Worm (Caenorhabditis elegans) whole organism, late embryonic: ENCODE measurements around the gene ZC239.21.

Source experiments
- C38D4.7 ChIP-seq: fragments of 200-800 bp; sonication (Bioruptor generic); optimal IDR thresholded peaks from 2 replicates; lab custom pipeline; 2018; ENCODE audit warnings: mild to moderate bottlenecking, missing genetic modification characterization, moderate library complexity, missing compliant biosample characterization
- K02D7.2 ChIP-seq: sonication (generic microtip); optimal IDR thresholded peaks from 2 replicates; lab custom pipeline; 2017; ENCODE audit warnings: mild to moderate bottlenecking, missing genetic modification characterization, missing compliant biosample characterization
- K09A11.1 ChIP-seq: sonication (generic microtip); optimal IDR thresholded peaks from 2 replicates; lab custom pipeline; 2017; ENCODE audit warnings: antibody characterized with exemption, mild to moderate bottlenecking, missing genetic modification characterization, missing compliant biosample characterization; ENCODE audit not compliant: insufficient read depth
- T23F11.4 ChIP-seq: fragments of 200-800 bp; sonication (Bioruptor generic); optimal IDR thresholded peaks from 2 replicates; lab custom pipeline; 2018; ENCODE audit warnings: mild to moderate bottlenecking, missing genetic modification characterization, missing compliant biosample characterization
- Y22D7AL.16 ChIP-seq: sonication (generic microtip); optimal IDR thresholded peaks from 2 replicates; lab custom pipeline; 2016; ENCODE audit warnings: missing genetic modification characterization, missing compliant biosample characterization
- ama-1 ChIP-seq: fragments of 150-350 bp; optimal IDR thresholded peaks from 2 replicates; lab custom pipeline; 2014
- ceh-18 ChIP-seq: sonication (generic microtip); optimal IDR thresholded peaks from 2 replicates; lab custom pipeline; 2016; ENCODE audit warnings: missing genetic modification characterization, missing compliant biosample characterization
- ceh-30 ChIP-seq: fragments of 150-350 bp; optimal IDR thresholded peaks from 2 replicates; lab custom pipeline; 2014; ENCODE audit warnings: missing biosample characterization, missing genetic modification characterization
- ceh-48 ChIP-seq: sonication (generic microtip); optimal IDR thresholded peaks from 2 replicates; lab custom pipeline; 2016; ENCODE audit warnings: missing genetic modification characterization, inconsistent platforms, missing compliant biosample characterization
- che-1 ChIP-seq: sonication (generic microtip); optimal IDR thresholded peaks from 2 replicates; lab custom pipeline; 2016; ENCODE audit warnings: mild to moderate bottlenecking, missing genetic modification characterization, missing compliant biosample characterization
- dmd-4 ChIP-seq: sonication (generic microtip); optimal IDR thresholded peaks from 2 replicates; lab custom pipeline; 2016; ENCODE audit warnings: borderline replicate concordance, missing genetic modification characterization, missing compliant biosample characterization
- elt-2 ChIP-seq: sonication (generic microtip); optimal IDR thresholded peaks from 2 replicates; lab custom pipeline; 2016; ENCODE audit warnings: missing genetic modification reagents, missing genetic modification characterization, missing compliant biosample characterization
- eyg-1 ChIP-seq: sonication (generic microtip); optimal IDR thresholded peaks from 2 replicates; lab custom pipeline; 2016; ENCODE audit warnings: missing genotype, missing genetic modification characterization, missing compliant biosample characterization
- fkh-10 ChIP-seq: fragments of 150-350 bp; optimal IDR thresholded peaks from 2 replicates; lab custom pipeline; 2014; ENCODE audit warnings: missing biosample characterization, missing genetic modification reagents, missing genetic modification characterization
- hlh-13 ChIP-seq: fragments of 200-800 bp; sonication (Bioruptor generic); optimal IDR thresholded peaks from 2 replicates; lab custom pipeline; 2018; ENCODE audit warnings: mild to moderate bottlenecking, missing genetic modification characterization, missing compliant biosample characterization
- hlh-15 ChIP-seq: sonication (generic microtip); optimal IDR thresholded peaks from 2 replicates; lab custom pipeline; 2016; ENCODE audit warnings: missing genetic modification characterization, missing compliant biosample characterization
- lin-11 ChIP-seq: fragments of 200-800 bp; sonication (Bioruptor generic); optimal IDR thresholded peaks from 2 replicates; lab custom pipeline; 2018; ENCODE audit warnings: mild to moderate bottlenecking, missing genetic modification characterization, missing compliant biosample characterization
- madf-2 ChIP-seq: sonication (generic microtip); optimal IDR thresholded peaks from 2 replicates; lab custom pipeline; 2017; ENCODE audit warnings: missing genetic modification characterization, missing compliant biosample characterization
- nfya-1 ChIP-seq: sonication (generic microtip); optimal IDR thresholded peaks from 2 replicates; lab custom pipeline; 2017; ENCODE audit warnings: missing genetic modification characterization, mild to moderate bottlenecking, missing compliant biosample characterization, antibody characterized with exemption, moderate library complexity
- npax-4 ChIP-seq: sonication (generic microtip); optimal IDR thresholded peaks from 2 replicates; lab custom pipeline; 2016; ENCODE audit warnings: missing genetic modification characterization, missing compliant biosample characterization
- odd-2 ChIP-seq: sonication (generic microtip); optimal IDR thresholded peaks from 2 replicates; lab custom pipeline; 2017; ENCODE audit warnings: antibody characterized with exemption, mild to moderate bottlenecking, missing genetic modification characterization, missing compliant biosample characterization
- pag-3 ChIP-seq: sonication (generic microtip); optimal IDR thresholded peaks from 2 replicates; lab custom pipeline; 2016; ENCODE audit warnings: missing compliant biosample characterization, missing genetic modification characterization, borderline replicate concordance
- pat-9 ChIP-seq: fragments of 200-800 bp; sonication (Bioruptor generic); optimal IDR thresholded peaks from 2 replicates; lab custom pipeline; 2018; ENCODE audit warnings: mild to moderate bottlenecking, missing genetic modification characterization, moderate library complexity, missing compliant biosample characterization
- pha-4 ChIP-seq: fragments of 150-350 bp; optimal IDR thresholded peaks from 2 replicates; lab custom pipeline; 2018; ENCODE audit warnings: missing biosample characterization, missing genetic modification reagents, missing genetic modification characterization
- pqm-1 ChIP-seq: sonication (generic microtip); optimal IDR thresholded peaks from 2 replicates; lab custom pipeline; 2016; ENCODE audit warnings: missing genetic modification characterization, missing compliant biosample characterization
- rnt-1 ChIP-seq: sonication (generic microtip); optimal IDR thresholded peaks from 2 replicates; lab custom pipeline; 2016; ENCODE audit warnings: missing genetic modification characterization, missing compliant biosample characterization
- sox-2 ChIP-seq: fragments of 200-800 bp; sonication (Bioruptor generic); IDR thresholded peaks from 2 replicates; pipeline ENCODE4 v1.3.6; 2022; ENCODE audit warnings: missing genetic modification reagents, missing genetic modification characterization, missing compliant biosample characterization
- tbx-2 ChIP-seq: sonication (generic microtip); optimal IDR thresholded peaks from 2 replicates; lab custom pipeline; 2016; ENCODE audit warnings: missing genetic modification characterization, missing compliant biosample characterization
- unc-55 ChIP-seq: sonication (generic microtip); optimal IDR thresholded peaks from 2 replicates; lab custom pipeline; 2017; ENCODE audit warnings: missing biosample characterization, missing genetic modification reagents, missing genetic modification characterization
- unc-86 ChIP-seq: sonication (generic microtip); optimal IDR thresholded peaks from 2 replicates; lab custom pipeline; 2016; ENCODE audit warnings: missing genetic modification characterization, missing compliant biosample characterization
- zip-5 ChIP-seq: sonication (generic microtip); optimal IDR thresholded peaks from 2 replicates; lab custom pipeline; 2016; ENCODE audit warnings: missing genetic modification characterization, missing compliant biosample characterization
- ztf-16 ChIP-seq: sonication (generic microtip); optimal IDR thresholded peaks from 2 replicates; lab custom pipeline; 2017; ENCODE audit warnings: missing genetic modification characterization, missing compliant biosample characterization

Gene ZC239.21

DNA sequence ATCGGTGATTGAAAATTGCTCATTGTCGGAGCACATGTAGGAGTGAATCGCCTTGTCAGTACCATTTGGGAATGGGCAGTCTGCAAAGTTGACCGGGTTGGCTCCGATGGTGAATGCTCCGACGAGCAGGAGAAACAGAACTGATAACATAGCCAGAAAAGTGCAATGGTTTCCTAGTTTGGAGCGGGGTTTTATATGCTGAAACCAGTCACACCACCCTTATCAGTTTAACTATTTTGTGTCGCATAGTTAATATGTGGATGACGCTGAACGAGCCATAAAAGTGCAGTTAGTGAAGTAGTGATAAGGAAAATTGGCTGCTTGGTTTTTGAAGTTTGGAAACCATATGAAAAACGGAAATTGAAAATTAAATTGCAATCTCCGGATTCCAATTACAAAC, 39.1 kb downstream of the ZC239.21 start, which contains the start of gene C17F4.7:
TSS of gene C17F4.7 (minus strand) at position 180 of the 400 bp plus-strand sequence.
- TF ChIP-seq npax-4 (tag; lab: Kevin White, UChicago) (no peak), ceh-48 (no peak), zip-5 (tag; lab: Kevin White, UChicago) (no peak), odd-2 (tag; lab: Kevin White, UChicago) (no peak), ceh-30 (tag; lab: Kevin White, UChicago) (no peak), unc-86 (tag; lab: Kevin White, UChicago) (no peak), madf-2 (tag; lab: Kevin White, UChicago) (no peak), K02D7.2 (tag; lab: Kevin White, UChicago) (no peak), ceh-18 (tag; lab: Kevin White, UChicago) (no peak)

DNA sequence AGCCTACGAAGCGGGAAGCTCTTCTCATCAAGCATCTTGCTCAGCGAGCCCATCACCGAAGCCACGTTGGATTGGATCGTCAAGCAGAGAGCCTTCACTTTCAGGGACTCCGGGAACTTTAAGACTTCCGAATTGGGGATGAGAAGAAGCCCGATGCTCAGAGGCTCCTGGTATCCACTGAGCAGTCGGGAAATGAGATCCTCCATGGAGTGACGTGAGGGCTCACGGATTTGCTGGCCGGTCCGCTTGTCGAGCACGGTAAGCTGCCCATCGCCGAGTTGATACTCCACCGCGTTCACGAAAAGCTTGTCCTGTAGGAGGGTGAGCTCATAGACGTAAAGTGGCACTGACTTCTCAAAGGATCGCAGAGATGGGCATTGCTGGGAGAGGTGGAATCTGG, 40.8 kb downstream of the ZC239.21 start:
- TF ChIP-seq elt-2 (tag; lab: Kevin White, UChicago) (no peak), K09A11.1 (tag; lab: Kevin White, UChicago) (no peak), ama-1 (lab: Kevin White, UChicago) (no peak), dmd-4 (tag; lab: Kevin White, UChicago) (no peak), C38D4.7 (no peak), odd-2 (tag; lab: Kevin White, UChicago) (no peak), Y22D7AL.16 (tag; lab: Kevin White, UChicago) (no peak), tbx-2 (no peak), pat-9 (tag; lab: Kevin White, UChicago) (no peak), hlh-13 (GFP tag; lab: Kevin White, UChicago) (no peak)

- no peak for TF ChIP-seq rnt-1 (tag; lab: Kevin White, UChicago)
- TF ChIP-seq T23F11.4 (GFP tag; lab: Kevin White, UChicago) = no peak
- no peak for TF ChIP-seq sox-2 (GFP tag; lab: Robert Waterston, UW)
- TF ChIP-seq ceh-18 (tag; lab: Kevin White, UChicago) = no peak
- TF ChIP-seq unc-55 = no peak
- no peak for TF ChIP-seq npax-4 (tag; lab: Kevin White, UChicago)
- no peak for TF ChIP-seq pqm-1 (tag; lab: Kevin White, UChicago)
- TF ChIP-seq hlh-15 (tag; lab: Kevin White, UChicago) = no peak
- TF ChIP-seq eyg-1 (tag; lab: Kevin White, UChicago) = no peak
Measured at ce11 chrII:3248043-3248718, 41.4 kb downstream of the ZC239.21 start, which contains the start of the genes fbxc-50 and C17F4.2. fbxc-50 (minus strand) TSS chrII:3248123. C17F4.2 (plus strand) TSS chrII:3248668.

ce11 chrII:3249406-3249805, 42.7 kb downstream of the ZC239.21 start, which contains the start of gene clec-124:
clec-124 (plus strand) TSS chrII:3249706.
- TF ChIP-seq ceh-18 (tag; lab: Kevin White, UChicago) (no peak), tbx-2 (no peak), pha-4 (tag; lab: Kevin White, UChicago) (no peak), lin-11 (tag; lab: Kevin White, UChicago) (no peak), nfya-1 (tag; lab: Kevin White, UChicago) (no peak), pqm-1 (tag; lab: Kevin White, UChicago) (no peak)

DNA sequence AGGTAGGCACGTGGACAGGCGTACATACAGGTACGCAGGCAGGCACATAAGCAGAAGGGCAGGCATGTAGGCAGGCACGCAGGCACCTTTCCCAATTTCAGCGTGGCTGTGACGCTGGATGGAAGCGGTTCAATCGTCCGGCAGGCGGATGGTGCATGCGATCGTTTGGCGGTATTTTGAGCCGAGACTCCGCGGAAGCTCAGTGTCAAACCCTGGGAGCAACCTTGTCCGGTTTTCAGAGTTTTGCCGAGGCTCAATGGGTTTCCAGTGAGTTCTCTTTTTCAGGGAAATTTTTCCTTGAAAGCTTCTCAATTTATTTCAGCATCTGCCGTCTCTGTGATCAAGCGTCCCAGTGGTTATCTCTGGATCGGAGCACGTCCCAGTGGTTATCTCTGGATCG, 43.5 kb downstream of the ZC239.21 start:
- TF ChIP-seq fkh-10 = no peak
- no peak for TF ChIP-seq odd-2 (tag; lab: Kevin White, UChicago)
- no peak for TF ChIP-seq ztf-16 (tag; lab: Kevin White, UChicago)
- no peak for TF ChIP-seq hlh-13 (GFP tag; lab: Kevin White, UChicago)
- TF ChIP-seq dmd-4 (tag; lab: Kevin White, UChicago) = no peak
- TF ChIP-seq lin-11 (tag; lab: Kevin White, UChicago) = no peak
- TF ChIP-seq che-1 (tag; lab: Kevin White, UChicago) = no peak
- TF ChIP-seq pha-4 (tag; lab: Kevin White, UChicago) = no peak
- no peak for TF ChIP-seq pag-3
